Worm (Caenorhabditis elegans): Measurements from ENCODE around the gene K02D3.1.

ce11 chrX:13663641-13664633, 42.8 kb upstream of the K02D3.1 start, which contains the start of gene C04A11.5:
- TF ChIP-seq flt-1 (GFP tag; IDR thresholded peaks at IDR 0.05): no peak
- no peak for TF ChIP-seq ztf-29 (GFP tag; IDR thresholded peaks at IDR 0.05)
- TF ChIP-seq ref-1 (GFP tag; conservative IDR thresholded peaks at IDR 0.05): no peak
- no peak for TF ChIP-seq klf-2 (GFP tag; conservative IDR thresholded peaks at IDR 0.05)
- no peak for TF ChIP-seq ztf-23 (GFP tag; IDR thresholded peaks at IDR 0.05)
- no peak for TF ChIP-seq cog-1 (tag; optimal IDR thresholded peaks at IDR 0.05)
- TF ChIP-seq T22C8.4 (GFP tag; IDR thresholded peaks at IDR 0.05): no peak
- TF ChIP-seq med-1 (GFP tag; optimal IDR thresholded peaks at IDR 0.05; ENCODE audit: insufficient read depth): no peak

Measured in whole organism, midembryonic.